Fruit fly (Drosophila melanogaster) whole organism, prepupa: ENCODE measurements around the gene Rbfox1.

Source experiments
- Blimp-1 ChIP-seq: fragments of 200-800 bp; sonication (Bioruptor generic); optimal IDR thresholded peaks from 3 replicates; lab custom pipeline; 2017; ENCODE audit warnings: missing biosample characterization, missing genetic modification characterization, mild to moderate bottlenecking, moderate library complexity, missing genetic modification reagents
- CG10631 ChIP-seq: fragments of 200-800 bp; sonication (Bioruptor generic); optimal IDR thresholded peaks from 2 replicates; lab custom pipeline; 2016; ENCODE audit warnings: missing biosample characterization, missing genetic modification characterization
- CG10669 ChIP-seq: fragments of 200-800 bp; sonication (Bioruptor generic); optimal IDR thresholded peaks from 3 replicates; lab custom pipeline; 2018; ENCODE audit warnings: missing biosample characterization, mild to moderate bottlenecking, missing genetic modification characterization, moderate library complexity
- CG11294 ChIP-seq: fragments of 200-800 bp; sonication (Bioruptor generic); IDR thresholded peaks from 2 replicates; pipeline ENCODE4 v1.3.6; 2022; ENCODE audit warnings: missing biosample characterization, missing genetic modification characterization
- CG11762 ChIP-seq: fragments of 200-800 bp; sonication (Bioruptor generic); optimal IDR thresholded peaks from 3 replicates; lab custom pipeline; 2016; ENCODE audit warnings: missing biosample characterization, missing genetic modification characterization; ENCODE audit not compliant: insufficient read depth
- CG11902 ChIP-seq: fragments of 200-800 bp; sonication (Bioruptor generic); optimal IDR thresholded peaks from 3 replicates; lab custom pipeline; 2016; ENCODE audit warnings: missing biosample characterization, missing genetic modification characterization
- CG15336 ChIP-seq: fragments of 200-800 bp; sonication (Bioruptor generic); IDR thresholded peaks from 2 replicates; pipeline ENCODE4 v1.3.6; 2022; ENCODE audit warnings: missing biosample characterization, missing genetic modification characterization
- CG1621 ChIP-seq: fragments of 200-800 bp; sonication (Bioruptor generic); optimal IDR thresholded peaks from 3 replicates; lab custom pipeline; 2018; ENCODE audit warnings: missing biosample characterization, mild to moderate bottlenecking, missing genetic modification characterization
- CG16779 ChIP-seq: fragments of 200-800 bp; sonication (Bioruptor generic); optimal IDR thresholded peaks from 3 replicates; lab custom pipeline; 2017; ENCODE audit warnings: missing biosample characterization, mild to moderate bottlenecking, missing genetic modification characterization
- CG3032 ChIP-seq: fragments of 200-800 bp; optimal IDR thresholded peaks from 2 replicates; lab custom pipeline; 2019; ENCODE audit warnings: missing biosample characterization, mild to moderate bottlenecking, missing genetic modification characterization, moderate library complexity
- CG31627 ChIP-seq: fragments of 200-800 bp; sonication (Bioruptor generic); optimal IDR thresholded peaks from 3 replicates; lab custom pipeline; 2016; ENCODE audit warnings: missing biosample characterization, missing genetic modification characterization
- CG32006 ChIP-seq: fragments of 200-800 bp; sonication (Bioruptor generic); optimal IDR thresholded peaks from 3 replicates; lab custom pipeline; 2017; ENCODE audit warnings: missing biosample characterization, mild to moderate bottlenecking, missing genetic modification characterization
- CG34406 ChIP-seq: fragments of 200-800 bp; sonication (Bioruptor generic); optimal IDR thresholded peaks from 3 replicates; lab custom pipeline; 2016; ENCODE audit warnings: missing biosample characterization, missing genetic modification characterization
- CG3919 ChIP-seq: fragments of 200-800 bp; sonication (Bioruptor generic); optimal IDR thresholded peaks from 3 replicates; lab custom pipeline; 2016; ENCODE audit warnings: missing biosample characterization, missing genetic modification characterization
- CG6163 ChIP-seq: fragments of 200-800 bp; sonication (Bioruptor generic); IDR thresholded peaks from 3 replicates; pipeline ENCODE4 v1.3.6; 2022; ENCODE audit warnings: missing biosample characterization, missing genetic modification characterization
- CG6276 ChIP-seq: fragments of 200-800 bp; sonication (Bioruptor generic); optimal IDR thresholded peaks from 2 replicates; lab custom pipeline; 2017; ENCODE audit warnings: missing biosample characterization, mild to moderate bottlenecking, missing genetic modification characterization
- CG6792 ChIP-seq: fragments of 200-800 bp; sonication (Bioruptor generic); optimal IDR thresholded peaks from 3 replicates; lab custom pipeline; 2016; ENCODE audit warnings: missing biosample characterization, missing genetic modification characterization
- CG6808 ChIP-seq: fragments of 200-800 bp; sonication (Bioruptor generic); optimal IDR thresholded peaks from 3 replicates; lab custom pipeline; 2017; ENCODE audit warnings: missing biosample characterization, missing genetic modification characterization, mild to moderate bottlenecking, moderate library complexity, missing genetic modification reagents
- CG7368 ChIP-seq: fragments of 200-800 bp; sonication (Bioruptor generic); optimal IDR thresholded peaks from 3 replicates; lab custom pipeline; 2016; ENCODE audit warnings: missing biosample characterization, missing genetic modification characterization
- CG8119 ChIP-seq: fragments of 200-800 bp; sonication (Bioruptor generic); IDR thresholded peaks from 3 replicates; pipeline ENCODE4 v1.3.6; 2022; ENCODE audit warnings: missing biosample characterization, missing genetic modification characterization
- CG8319 ChIP-seq: fragments of 200-800 bp; sonication (Bioruptor generic); optimal IDR thresholded peaks from 3 replicates; lab custom pipeline; 2016; ENCODE audit warnings: missing biosample characterization, missing genetic modification characterization
- CG8632 ChIP-seq: fragments of 200-800 bp; sonication (Bioruptor generic); optimal IDR thresholded peaks from 3 replicates; lab custom pipeline; 2016; ENCODE audit warnings: missing biosample characterization, missing genetic modification characterization
- CG9139 ChIP-seq: fragments of 200-800 bp; sonication (Bioruptor generic); optimal IDR thresholded peaks from 3 replicates; lab custom pipeline; 2017; ENCODE audit warnings: missing biosample characterization, mild to moderate bottlenecking, missing genetic modification characterization
- Eip75B ChIP-seq: fragments of 200-800 bp; sonication (Bioruptor generic); optimal IDR thresholded peaks from 3 replicates; lab custom pipeline; 2016; ENCODE audit warnings: missing biosample characterization, missing genetic modification characterization
- Eip78C ChIP-seq: fragments of 200-800 bp; sonication (Bioruptor generic); peaks from one replicate; lab custom pipeline; 2016; ENCODE audit warnings: missing biosample characterization, missing genetic modification characterization
- Eip93F ChIP-seq: fragments of 200-800 bp; sonication (Bioruptor generic); optimal IDR thresholded peaks from 2 replicates; lab custom pipeline; 2016; ENCODE audit warnings: missing biosample characterization, mild to moderate bottlenecking, missing genetic modification characterization
- Ets96B ChIP-seq: fragments of 200-800 bp; optimal IDR thresholded peaks from 2 replicates; lab custom pipeline; 2019; ENCODE audit warnings: missing biosample characterization, mild to moderate bottlenecking, missing genetic modification characterization, moderate library complexity
- Gug ChIP-seq: fragments of 200-800 bp; sonication (Bioruptor generic); IDR thresholded peaks from 2 replicates; pipeline ENCODE4 v1.3.6; 2022; ENCODE audit warnings: missing biosample characterization, missing genetic modification characterization
- Hr39 ChIP-seq: fragments of 200-800 bp; sonication (Bioruptor generic); optimal IDR thresholded peaks from 2 replicates; lab custom pipeline; 2016; ENCODE audit warnings: missing biosample characterization, missing genetic modification characterization
- Hr4 ChIP-seq: fragments of 200-800 bp; sonication (Bioruptor generic); optimal IDR thresholded peaks from 3 replicates; lab custom pipeline; 2016; ENCODE audit warnings: missing biosample characterization, missing genetic modification characterization
- Lpt ChIP-seq: fragments of 200-800 bp; sonication (Bioruptor generic); optimal IDR thresholded peaks from 3 replicates; lab custom pipeline; 2016; ENCODE audit warnings: missing biosample characterization, missing genetic modification characterization
- Smox ChIP-seq: fragments of 200-800 bp; sonication (Bioruptor generic); optimal IDR thresholded peaks from 3 replicates; lab custom pipeline; 2016; ENCODE audit warnings: missing biosample characterization, missing genetic modification characterization
- Sox102F ChIP-seq: fragments of 200-800 bp; sonication (Bioruptor generic); optimal IDR thresholded peaks from 2 replicates; lab custom pipeline; 2016; ENCODE audit warnings: missing biosample characterization, mild to moderate bottlenecking, missing genetic modification characterization
- Sox14 ChIP-seq: fragments of 200-800 bp; sonication (Bioruptor generic); optimal IDR thresholded peaks from 3 replicates; lab custom pipeline; 2016; ENCODE audit warnings: missing biosample characterization, missing genetic modification characterization
- Sox15 ChIP-seq: fragments of 200-800 bp; sonication (Bioruptor generic); optimal IDR thresholded peaks from 3 replicates; lab custom pipeline; 2016; ENCODE audit warnings: missing biosample characterization, missing genetic modification characterization
- achi ChIP-seq: fragments of 200-800 bp; sonication (Bioruptor generic); optimal IDR thresholded peaks from 3 replicates; lab custom pipeline; 2016; ENCODE audit warnings: missing biosample characterization, missing genetic modification characterization
- acj6 ChIP-seq: fragments of 200-800 bp; sonication (Bioruptor generic); optimal IDR thresholded peaks from 3 replicates; lab custom pipeline; 2016; ENCODE audit warnings: missing biosample characterization, missing genetic modification characterization
- dac ChIP-seq: fragments of 200-800 bp; sonication (Bioruptor generic); optimal IDR thresholded peaks from 2 replicates; lab custom pipeline; 2017; ENCODE audit warnings: missing biosample characterization, mild to moderate bottlenecking, missing genetic modification characterization
- dsx ChIP-seq: fragments of 200-800 bp; optimal IDR thresholded peaks from 3 replicates; lab custom pipeline; 2019; ENCODE audit warnings: missing biosample characterization, mild to moderate bottlenecking, missing genetic modification characterization, moderate library complexity; ENCODE audit not compliant: poor library complexity, severe bottlenecking
- eg ChIP-seq: fragments of 200-800 bp; sonication (Bioruptor generic); IDR thresholded peaks from 3 replicates; pipeline ENCODE4 v1.3.6; 2022; ENCODE audit warnings: missing biosample characterization, missing genetic modification characterization
- esn ChIP-seq: fragments of 200-800 bp; sonication (Bioruptor generic); optimal IDR thresholded peaks from 2 replicates; lab custom pipeline; 2016; ENCODE audit warnings: missing biosample characterization, mild to moderate bottlenecking, missing genetic modification characterization, moderate library complexity
- fkh ChIP-seq: fragments of 200-800 bp; sonication (Bioruptor generic); optimal IDR thresholded peaks from 3 replicates; lab custom pipeline; 2017; ENCODE audit warnings: missing biosample characterization, mild to moderate bottlenecking, missing genetic modification characterization, moderate library complexity
- net ChIP-seq: fragments of 200-800 bp; sonication (Bioruptor generic); optimal IDR thresholded peaks from 3 replicates; lab custom pipeline; 2016; ENCODE audit warnings: missing biosample characterization, missing genetic modification characterization
- pdm3 ChIP-seq: fragments of 200-800 bp; sonication (Bioruptor generic); optimal IDR thresholded peaks from 3 replicates; lab custom pipeline; 2016; ENCODE audit warnings: missing biosample characterization, missing genetic modification characterization
- salr ChIP-seq, 2 experiments: fragments of 200-800 bp; sonication (Bioruptor generic); optimal IDR thresholded peaks; 3 replicates each; lab custom pipeline; 2016 to 2018; ENCODE audit warnings: missing biosample characterization in 2 of 2, missing genetic modification characterization in 2 of 2, mild to moderate bottlenecking in 1 of 2
- spab ChIP-seq: fragments of 200-800 bp; sonication (Bioruptor generic); optimal IDR thresholded peaks from 2 replicates; lab custom pipeline; 2017; ENCODE audit warnings: missing biosample characterization, mild to moderate bottlenecking, missing genetic modification characterization, missing genetic modification reagents
- svp ChIP-seq: fragments of 200-800 bp; sonication (Bioruptor generic); peaks from one replicate; lab custom pipeline; 2016; ENCODE audit warnings: missing biosample characterization, missing genetic modification characterization
- topi ChIP-seq: fragments of 200-800 bp; sonication (Bioruptor generic); optimal IDR thresholded peaks from 3 replicates; lab custom pipeline; 2016; ENCODE audit warnings: missing biosample characterization, missing genetic modification characterization
- vri ChIP-seq: fragments of 200-800 bp; sonication (Bioruptor generic); optimal IDR thresholded peaks from 3 replicates; lab custom pipeline; 2016; ENCODE audit warnings: missing biosample characterization, mild to moderate bottlenecking, missing genetic modification characterization

The Rbfox1 gene

DNA sequence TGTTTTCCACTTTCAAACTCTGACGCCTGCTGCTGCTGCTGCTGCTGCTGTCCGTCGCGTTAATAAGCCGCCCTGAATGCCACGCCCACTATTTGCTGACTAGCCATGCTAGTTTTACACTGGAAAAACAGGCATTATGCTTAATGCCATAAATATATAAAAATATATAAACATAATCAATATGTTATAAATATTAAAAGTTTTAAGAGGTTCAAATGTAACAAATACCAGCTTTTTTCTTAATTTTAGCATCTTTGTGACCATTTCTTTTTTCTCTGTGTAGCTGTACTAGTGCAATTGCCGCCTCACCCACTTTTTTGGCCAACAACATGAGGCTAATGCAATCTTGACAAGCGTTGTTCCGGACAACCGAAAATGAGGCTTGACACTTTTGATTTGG, 33.6 kb downstream of the Rbfox1 start:
- TF ChIP-seq CG8319 (no peak), topi (GFP tag; lab: Kevin White, UChicago) (no peak), dac (GFP tag; lab: Kevin White, UChicago) (no peak), vri (GFP tag; lab: Kevin White, UChicago) (no peak), CG9139 (GFP tag; lab: Kevin White, UChicago) (no peak), spab (GFP tag; lab: Kevin White, UChicago) (no peak), CG10631 (GFP tag; lab: Kevin White, UChicago) (no peak), esn (GFP tag; lab: Kevin White, UChicago) (no peak), Hr4 (peak; percentile 7), CG6276 (no peak), Sox14 (no peak), pdm3 (no peak), CG15336 (GFP tag; lab: Robert Waterston, UW) (peak; percentile 41; the same call in 1 of the 2 replicates), CG7368 (no peak), CG11902 (GFP tag; lab: Kevin White, UChicago) (no peak), Eip93F (GFP tag; lab: Kevin White, UChicago) (no peak), Hr39 (GFP tag; lab: Kevin White, UChicago) (no peak), CG6808 (GFP tag; lab: Kevin White, UChicago) (no peak), Sox15 (GFP tag; lab: Kevin White, UChicago) (no peak), Lpt (GFP tag; lab: Kevin White, UChicago) (no peak), Blimp-1 (GFP tag; lab: Kevin White, UChicago) (no peak), achi (GFP tag; lab: Kevin White, UChicago) (no peak), CG10669 (no peak), eg (GFP tag; lab: Robert Waterston, UW) (0 out of 3 replicates have a peak, but pooled peaks have one; percentile 47), CG1621 (tag; lab: Kevin White, UChicago) (no peak), CG3032 (tag; lab: Kevin White, UChicago) (no peak), CG8119 (GFP tag; lab: Robert Waterston, UW) (no peak), CG8632 (GFP tag; lab: Kevin White, UChicago) (no peak), CG11294 (GFP tag; lab: Robert Waterston, UW) (no peak), CG11762 (GFP tag; lab: Kevin White, UChicago) (no peak), svp (GFP tag; lab: Kevin White, UChicago) (peak; percentile 31), CG32006 (GFP tag; lab: Kevin White, UChicago) (peak; percentile 9), CG31627 (GFP tag; lab: Kevin White, UChicago) (no peak), net (GFP tag; lab: Kevin White, UChicago) (no peak), CG16779 (tag; lab: Kevin White, UChicago) (no peak), Ets96B (tag; lab: Kevin White, UChicago) (peak; percentile 9), CG6792 (GFP tag; lab: Kevin White, UChicago) (no peak), CG6163 (no peak), salr (GFP tag; optimal IDR thresholded peaks at IDR 0.05; lab: Kevin White, UChicago) (no peak), CG34406 (GFP tag; lab: Kevin White, UChicago) (no peak), CG3919 (GFP tag; lab: Kevin White, UChicago) (no peak), Eip75B (GFP tag; lab: Kevin White, UChicago) (no peak), acj6 (GFP tag; lab: Kevin White, UChicago) (no peak), Sox102F (GFP tag; lab: Kevin White, UChicago) (no peak), Smox (GFP tag; lab: Kevin White, UChicago) (no peak), Eip78C (GFP tag; lab: Kevin White, UChicago) (peak; percentile 3), dsx (GFP tag; lab: Kevin White, UChicago) (no peak), fkh (GFP tag; lab: Kevin White, UChicago) (no peak), Gug (GFP tag; lab: Robert Waterston, UW) (no peak)
